Worm (Caenorhabditis elegans) whole organism, L4 larva: ENCODE results near the gene com-1.

Experiments used
- ceh-20 ChIP-seq: fragments of 200-800 bp; sonication (Bioruptor generic); IDR thresholded peaks from 2 replicates; pipeline ENCODE4 v1.3.6; 2022; ENCODE audit warnings: missing genetic modification reagents, missing genetic modification characterization, missing compliant biosample characterization
- hlh-30 ChIP-seq: sonication (generic microtip); optimal IDR thresholded peaks from 2 replicates; lab custom pipeline; 2017; ENCODE audit warnings: antibody characterized with exemption, mild to moderate bottlenecking, missing genetic modification characterization, missing compliant biosample characterization; ENCODE audit not compliant: insufficient read depth
- nhr-77 ChIP-seq: fragments of 150-350 bp; optimal IDR thresholded peaks from 2 replicates; lab custom pipeline; 2014; ENCODE audit warnings: missing biosample characterization, missing genetic modification characterization
- sdz-12 ChIP-seq: fragments of 200-800 bp; sonication (Bioruptor generic); optimal IDR thresholded peaks from 2 replicates; lab custom pipeline; 2018; ENCODE audit warnings: mild to moderate bottlenecking, missing genetic modification characterization, missing compliant biosample characterization
- skn-1 ChIP-seq: fragments of 150-350 bp; optimal IDR thresholded peaks from 2 replicates; lab custom pipeline; 2014; ENCODE audit warnings: missing biosample characterization, missing genetic modification characterization
- zag-1 ChIP-seq: fragments of 150-350 bp; optimal IDR thresholded peaks from 2 replicates; lab custom pipeline; 2014; ENCODE audit warnings: missing biosample characterization, missing genetic modification characterization

DNA sequence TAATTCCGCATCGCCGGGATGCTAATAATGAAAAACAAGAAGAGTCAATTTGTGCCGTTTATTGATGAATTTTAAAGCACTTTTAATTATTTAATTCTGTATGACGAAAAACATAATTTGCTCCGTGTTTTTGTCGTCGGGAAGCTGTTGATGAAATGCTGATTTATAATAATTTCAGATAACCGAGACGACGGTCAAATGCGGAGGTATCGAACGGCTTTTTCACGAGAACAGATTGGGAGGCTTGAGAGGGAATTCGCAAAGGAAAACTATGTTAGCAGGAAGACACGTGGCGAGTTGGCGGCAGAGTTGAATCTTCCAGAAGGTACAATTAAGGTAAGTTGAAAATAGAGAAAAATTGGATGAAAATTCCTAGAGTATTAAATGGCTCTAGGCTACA is 27.4 kb downstream of the com-1 start:
- TF ChIP-seq sdz-12 (GFP tag; lab: Kevin White, UChicago) (no peak), skn-1 (tag; lab: Kevin White, UChicago) (no peak), ceh-20 (GFP tag; lab: Robert Waterston, UW) (no peak), zag-1 (tag; lab: Kevin White, UChicago) (no peak), hlh-30 (tag; lab: Kevin White, UChicago) (no peak), nhr-77 (tag; lab: Kevin White, UChicago) (no peak)
